Worm (Caenorhabditis elegans) whole organism, L4 larva: ENCODE data around the gene Y43F4A.4.

Experiments
- ZK546.5 ChIP-seq, 2 experiments: sonication (generic microtip); optimal IDR thresholded peaks; 2 replicates each; lab custom pipeline; 2017; ENCODE audit warnings: missing biosample characterization in 2 of 2, missing genetic modification characterization in 2 of 2
- aly-2 ChIP-seq: sonication (generic microtip); optimal IDR thresholded peaks from 2 replicates; lab custom pipeline; 2018; ENCODE audit warnings: missing biosample characterization, missing genetic modification characterization
- dmd-8 ChIP-seq: fragments of 200-800 bp; sonication (Bioruptor generic); IDR thresholded peaks from 2 replicates; pipeline ENCODE4 v1.3.6; 2022; ENCODE audit warnings: missing genetic modification characterization, missing compliant biosample characterization
- dve-1 ChIP-seq: sonication (generic microtip); optimal IDR thresholded peaks from 2 replicates; lab custom pipeline; 2017; ENCODE audit warnings: antibody characterized with exemption, mild to moderate bottlenecking, missing genetic modification characterization, missing compliant biosample characterization; ENCODE audit not compliant: insufficient read depth
- hlh-30 ChIP-seq: sonication (generic microtip); optimal IDR thresholded peaks from 2 replicates; lab custom pipeline; 2017; ENCODE audit warnings: antibody characterized with exemption, mild to moderate bottlenecking, missing genetic modification characterization, missing compliant biosample characterization; ENCODE audit not compliant: insufficient read depth
- lin-38 ChIP-seq: fragments of 200-800 bp; sonication (Bioruptor generic); IDR thresholded peaks from 2 replicates; pipeline ENCODE4 v1.3.6; 2022; ENCODE audit warnings: missing genetic modification reagents, missing genetic modification characterization, missing compliant biosample characterization
- lin-39 ChIP-seq: fragments of 150-350 bp; optimal IDR thresholded peaks from 2 replicates; lab custom pipeline; 2014; ENCODE audit warnings: missing biosample characterization, missing genetic modification reagents, missing genetic modification characterization
- mdl-1 ChIP-seq, 2 experiments: fragments of 150-350 bp in 1 of 2; sonication (generic microtip) in 1 of 2; optimal IDR thresholded peaks; 2 replicates each; lab custom pipeline; 2014 to 2017; ENCODE audit warnings: missing biosample characterization in 2 of 2, missing genetic modification characterization in 2 of 2
- mdt-29 ChIP-seq: fragments of 200-800 bp; sonication (Bioruptor generic); IDR thresholded peaks from 2 replicates; pipeline ENCODE4 v1.3.6; 2022; ENCODE audit warnings: missing genetic modification reagents, missing genetic modification characterization, missing compliant biosample characterization
- mep-1 ChIP-seq: fragments of 150-350 bp; sonication (generic microtip); optimal IDR thresholded peaks from 3 replicates; lab custom pipeline; 2014; ENCODE audit warnings: missing biosample characterization, missing genetic modification characterization
- nhr-77 ChIP-seq: fragments of 150-350 bp; optimal IDR thresholded peaks from 2 replicates; lab custom pipeline; 2014; ENCODE audit warnings: missing biosample characterization, missing genetic modification characterization
- pqm-1 ChIP-seq: sonication (generic microtip); optimal IDR thresholded peaks from 2 replicates; lab custom pipeline; 2017; ENCODE audit warnings: missing biosample characterization, missing genetic modification characterization
- unc-62 ChIP-seq, 3 experiments: fragments of 150-350 bp in 1 of 3; sonication (generic microtip); optimal IDR thresholded peaks in 2 of 3; peaks in 1 of 3; 1 replicate in 1 of 3; 2 replicates in 2 of 3; lab custom pipeline; 2014 to 2017; ENCODE audit warnings: missing biosample characterization in 3 of 3, missing genetic modification characterization in 3 of 3, missing genetic modification reagents in 3 of 3, missing genotype in 1 of 3

- TF ChIP-seq aly-2 (tag; lab: Kevin White, UChicago) = no peak
- no peak for TF ChIP-seq pqm-1 (tag; lab: Kevin White, UChicago)
- TF ChIP-seq unc-62 (GFP tag; optimal IDR thresholded peaks at IDR 0.05 in 1 of 2; lab: Kevin White, UChicago) = no peak
- no peak for TF ChIP-seq unc-62 (tag; optimal IDR thresholded peaks at IDR 0.05; lab: Kevin White, UChicago)
- TF ChIP-seq nhr-77 (tag; lab: Kevin White, UChicago) = no peak
- no peak for TF ChIP-seq mdt-29 (GFP tag; lab: Robert Waterston, UW)
- no peak for TF ChIP-seq dmd-8 (GFP tag; lab: Robert Waterston, UW)
- TF ChIP-seq lin-39 (tag; lab: Kevin White, UChicago) = no peak
- no peak for TF ChIP-seq hlh-30 (tag; lab: Kevin White, UChicago)
- TF ChIP-seq mdl-1 (tag; optimal IDR thresholded peaks at IDR 0.05; lab: Kevin White, UChicago) = no peak
- TF ChIP-seq mep-1 (tag; lab: Kevin White, UChicago) = no peak
- no peak for TF ChIP-seq lin-38 (GFP tag; lab: Robert Waterston, UW)
- TF ChIP-seq ZK546.5 (tag; optimal IDR thresholded peaks at IDR 0.05; lab: Kevin White, UChicago) = no peak
- no peak for TF ChIP-seq dve-1 (tag; lab: Kevin White, UChicago)
Observed at ce11 chrIII:13272788-13273187, 27.4 kb downstream of the Y43F4A.4 start.
